Worm (Caenorhabditis elegans): ENCODE measurements around the gene lec-1.

- TF ChIP-seq nhr-23 (tag; optimal IDR thresholded peaks at IDR 0.05) (no peak), nhr-237 (tag; optimal IDR thresholded peaks at IDR 0.05) (no peak), lin-11 (tag; optimal IDR thresholded peaks at IDR 0.05) (no peak), lin-39 (tag; optimal IDR thresholded peaks at IDR 0.05) (no peak), ztf-11 (tag; optimal IDR thresholded peaks at IDR 0.05) (no peak), ama-1 (optimal IDR thresholded peaks at IDR 0.05) (no peak), nhr-11 (tag; optimal IDR thresholded peaks at IDR 0.05) (no peak)
Observed at ce11 chrII:13195706-13196417, 513 bp downstream of the lec-1 start.

All from whole organism, L2 larva.